Worm (Caenorhabditis elegans): Measurements from ENCODE around the gene R07G3.8.

Gene R07G3.8

ce11 chrII:7666967-7667366 lies 46.7 kb upstream of the R07G3.8 start, which contains the start of gene lir-2:
Gene lir-2 (plus strand): TSS chrII:7667267.
- TF ChIP-seq efl-1 (optimal IDR thresholded peaks at IDR 0.05): peak in 1 of 2 experiments; percentile 3
- TF ChIP-seq efl-1 (GFP tag; optimal IDR thresholded peaks at IDR 0.05 in 1 of 2): no peak
- TF ChIP-seq unc-130 (tag; optimal IDR thresholded peaks at IDR 0.05): no peak

- TF ChIP-seq ceh-82 (tag; optimal IDR thresholded peaks at IDR 0.05) (no peak), snpc-4 (tag; optimal IDR thresholded peaks at IDR 0.05) (no peak), elt-2 (tag; optimal IDR thresholded peaks at IDR 0.05) (no peak), lin-13 (GFP tag; optimal IDR thresholded peaks at IDR 0.05) (no peak), vab-15 (tag; optimal IDR thresholded peaks at IDR 0.05) (no peak), fkh-4 (tag; optimal IDR thresholded peaks at IDR 0.05; ENCODE audit: borderline replicate concordance) (no peak), fkh-10 (GFP tag; optimal IDR thresholded peaks at IDR 0.05) (no peak), efl-1 (optimal IDR thresholded peaks at IDR 0.05) (no peak), efl-1 (GFP tag; optimal IDR thresholded peaks at IDR 0.05 in 1 of 2) (no peak), F16B12.6 (tag; optimal IDR thresholded peaks at IDR 0.05) (no peak), efl-3 (GFP tag; optimal IDR thresholded peaks at IDR 0.05) (no peak), blmp-1 (tag; optimal IDR thresholded peaks at IDR 0.05) (no peak), nhr-28 (tag; optimal IDR thresholded peaks at IDR 0.05) (no peak)
These were observed 46.0 kb upstream of the R07G3.8 start for ce11 chrII:7666338-7666737.

- TF ChIP-seq sptf-1 (tag; optimal IDR thresholded peaks at IDR 0.05): no peak
- peak; percentile 15 for TF ChIP-seq snu-23 (GFP tag; optimal IDR thresholded peaks at IDR 0.05)
- TF ChIP-seq unc-86 (tag; optimal IDR thresholded peaks at IDR 0.05): no peak
- no peak for TF ChIP-seq efl-3 (GFP tag; optimal IDR thresholded peaks at IDR 0.05)
- peak; percentile 39 for TF ChIP-seq blmp-1 (tag; optimal IDR thresholded peaks at IDR 0.05)
- peak; percentile 78 for TF ChIP-seq F16B12.6 (tag; optimal IDR thresholded peaks at IDR 0.05)
- no peak for TF ChIP-seq ceh-8 (GFP tag; optimal IDR thresholded peaks at IDR 0.05)
- peak; percentile 53 to 82 (median 71) for TF ChIP-seq dpl-1 (GFP tag; optimal IDR thresholded peaks at IDR 0.05)
- TF ChIP-seq nhr-237 (tag; optimal IDR thresholded peaks at IDR 0.05): no peak
- no peak for TF ChIP-seq hlh-4 (tag; optimal IDR thresholded peaks at IDR 0.05)
- no peak for TF ChIP-seq egl-13 (tag; optimal IDR thresholded peaks at IDR 0.05)
- TF ChIP-seq lin-35 (GFP tag; optimal IDR thresholded peaks at IDR 0.05): peak; percentile 59 to 76
- no peak for TF ChIP-seq unc-30 (tag; optimal IDR thresholded peaks at IDR 0.05)
- no peak for TF ChIP-seq nhr-28 (tag; optimal IDR thresholded peaks at IDR 0.05)
- TF ChIP-seq efl-1 (optimal IDR thresholded peaks at IDR 0.05): peak; percentile 36 to 54
- TF ChIP-seq efl-1 (GFP tag; optimal IDR thresholded peaks at IDR 0.05 in 1 of 2): peak; percentile 9 to 62
- TF ChIP-seq nhr-85 (tag): no peak
- no peak for TF ChIP-seq hpl-2 (GFP tag; optimal IDR thresholded peaks at IDR 0.05)
- TF ChIP-seq fkh-10 (GFP tag; optimal IDR thresholded peaks at IDR 0.05): no peak
- no peak for TF ChIP-seq lin-39 (tag; optimal IDR thresholded peaks at IDR 0.05)
- TF ChIP-seq alr-1 (tag; optimal IDR thresholded peaks at IDR 0.05; ENCODE audit: borderline replicate concordance): no peak
- no peak for TF ChIP-seq unc-62 (GFP tag; optimal IDR thresholded peaks at IDR 0.05)
- no peak for TF ChIP-seq skn-1 (tag; optimal IDR thresholded peaks at IDR 0.05)
- TF ChIP-seq unc-98 (GFP tag; IDR thresholded peaks at IDR 0.05): no peak
- no peak for TF ChIP-seq egl-27 (tag; optimal IDR thresholded peaks at IDR 0.05)
- TF ChIP-seq lsy-2 (tag; optimal IDR thresholded peaks at IDR 0.05): peak; percentile 11 to 60
- TF ChIP-seq C34B4.2 (tag; optimal IDR thresholded peaks at IDR 0.05): no peak
- TF ChIP-seq lin-14 (GFP tag; optimal IDR thresholded peaks at IDR 0.05): no peak
- TF ChIP-seq rnt-1 (tag; optimal IDR thresholded peaks at IDR 0.05): no peak
- TF ChIP-seq nhr-77 (tag; optimal IDR thresholded peaks at IDR 0.05): no peak
- no peak for TF ChIP-seq snpc-4 (tag; optimal IDR thresholded peaks at IDR 0.05)
- no peak for TF ChIP-seq C04F5.9 (tag; optimal IDR thresholded peaks at IDR 0.05)
- no peak for TF ChIP-seq tbx-2 (tag; optimal IDR thresholded peaks at IDR 0.05)
- no peak for TF ChIP-seq aly-2 (tag; optimal IDR thresholded peaks at IDR 0.05)
- no peak for TF ChIP-seq vab-15 (tag; optimal IDR thresholded peaks at IDR 0.05)
- no peak for TF ChIP-seq ztf-4 (tag; optimal IDR thresholded peaks at IDR 0.05)
- TF ChIP-seq mep-1 (tag; optimal IDR thresholded peaks at IDR 0.05): peak; percentile 25
- TF ChIP-seq isw-1 (GFP tag; IDR thresholded peaks at IDR 0.05): no peak
- TF ChIP-seq zip-4 (GFP tag; optimal IDR thresholded peaks at IDR 0.05): no peak
- no peak for TF ChIP-seq xbp-1 (tag; optimal IDR thresholded peaks at IDR 0.05)
- TF ChIP-seq nhr-90 (tag; optimal IDR thresholded peaks at IDR 0.05; ENCODE audit: poor library complexity): no peak
These were observed 43.7 kb upstream of the R07G3.8 start, which contains the start of the genes F18A1.7 and rpa-1 for ce11 chrII:7663704-7664660. Gene F18A1.7 (minus strand): TSS chrII:7663754. Gene rpa-1 (plus strand): TSS chrII:7664582.

Data from whole organism, L1 larva.